Worm (Caenorhabditis elegans): ENCODE measurements around the gene W02F12.8.

ce11 chrV:6656451-6657115 is 38.0 kb downstream of the W02F12.8 start, which contains the start of gene snb-1:
- TF ChIP-seq dao-5 (tag; optimal IDR thresholded peaks at IDR 0.05) (no peak), him-1 (tag; optimal IDR thresholded peaks at IDR 0.05) (no peak)

All from whole organism, L4/young adult.